Fruit fly (Drosophila melanogaster): ENCODE results near the gene Cpr73D.
A peak's percentile ranks its signal among the peaks of the same experiment; 100 is the strongest.

Cpr73D gene

DNA sequence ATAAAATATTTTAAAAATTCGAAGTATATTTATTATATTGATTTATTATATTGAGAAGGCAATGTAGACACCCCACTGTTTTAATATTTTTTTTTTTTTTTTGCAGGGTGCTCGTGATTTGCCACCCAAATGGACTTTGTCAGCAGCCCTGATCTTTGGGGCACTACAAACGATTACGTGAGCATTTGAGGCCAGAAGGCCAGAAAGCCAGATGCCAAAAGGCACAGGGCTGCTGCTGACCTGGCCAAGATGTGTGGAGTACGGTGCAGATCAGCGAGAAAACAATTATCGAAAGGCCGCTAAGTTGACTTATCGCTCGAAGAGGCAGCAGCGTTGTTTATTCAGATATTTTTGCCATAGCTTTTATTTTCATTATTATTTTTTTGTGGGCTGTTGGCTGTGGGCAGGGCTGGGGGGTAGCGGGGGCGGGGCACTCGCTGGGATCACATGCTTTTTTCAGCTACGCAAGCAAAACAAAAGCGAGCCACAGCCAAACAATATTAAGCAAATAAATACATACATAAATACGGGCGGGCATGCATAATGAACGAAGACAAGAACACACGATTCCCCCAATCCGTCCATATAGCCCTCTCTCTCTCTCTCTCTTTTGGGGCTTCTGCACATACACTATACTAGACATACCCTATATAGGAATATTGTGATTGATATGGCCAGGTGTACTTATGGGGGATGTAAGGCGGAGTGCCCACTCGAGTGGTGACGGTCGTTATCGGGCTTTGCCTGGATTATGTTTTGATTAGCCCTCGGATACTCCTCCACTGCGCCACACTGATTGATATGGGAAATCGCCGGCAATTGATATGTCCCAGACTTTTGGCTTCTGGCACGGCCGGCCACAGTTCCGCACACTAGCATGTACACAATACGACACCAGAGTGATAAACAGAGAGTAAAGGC is 46.0 kb upstream of the Cpr73D start:
- no peak for TF ChIP-seq Abd-B (GFP tag; optimal IDR thresholded peaks at IDR 0.05)
- TF ChIP-seq GATAd (GFP tag; optimal IDR thresholded peaks at IDR 0.05), result no peak
- TF ChIP-seq Jra (GFP tag; optimal IDR thresholded peaks at IDR 0.05), result no peak
- TF ChIP-seq CrebA (GFP tag; optimal IDR thresholded peaks at IDR 0.05; ENCODE audit: borderline replicate concordance), result no peak
- TF ChIP-seq sv (GFP tag; optimal IDR thresholded peaks at IDR 0.05), result no peak
- TF ChIP-seq N (GFP tag; optimal IDR thresholded peaks at IDR 0.05), result no peak
- peak; percentile 41 for TF ChIP-seq OdsH (GFP tag; optimal IDR thresholded peaks at IDR 0.05)
- no peak for TF ChIP-seq psq (GFP tag; optimal IDR thresholded peaks at IDR 0.05)
- TF ChIP-seq CG9705 (GFP tag; optimal IDR thresholded peaks at IDR 0.05), result no peak
- no peak for TF ChIP-seq usp (GFP tag; optimal IDR thresholded peaks at IDR 0.05)
- TF ChIP-seq Hnf4 (GFP tag; optimal IDR thresholded peaks at IDR 0.05), result peak; percentile 22
- TF ChIP-seq Rel (GFP tag; optimal IDR thresholded peaks at IDR 0.05), result no peak
- peak; percentile 77 for TF ChIP-seq Rel (tag; optimal IDR thresholded peaks at IDR 0.05)
- TF ChIP-seq Myc (optimal IDR thresholded peaks at IDR 0.05), result no peak
- no peak for TF ChIP-seq Dif (GFP tag; optimal IDR thresholded peaks at IDR 0.05; ENCODE audit: partially characterized antibody)
- no peak for TF ChIP-seq sage (GFP tag; optimal IDR thresholded peaks at IDR 0.05)
- peak in 1 of 2 experiments; percentile 27 for TF ChIP-seq foxo (GFP tag; optimal IDR thresholded peaks at IDR 0.05)
- TF ChIP-seq rgr (GFP tag; optimal IDR thresholded peaks at IDR 0.05), result peak; percentile 51
- peak; percentile 12 for TF ChIP-seq Vsx2 (GFP tag; optimal IDR thresholded peaks at IDR 0.05; ENCODE audit: partially characterized antibody)
- TF ChIP-seq h (GFP tag; optimal IDR thresholded peaks at IDR 0.05), result peak; percentile 37
- TF ChIP-seq Hr83 (GFP tag; optimal IDR thresholded peaks at IDR 0.05; ENCODE audit: poor library complexity, severe bottlenecking), result peak; percentile 8
- TF ChIP-seq Sp1 (GFP tag; optimal IDR thresholded peaks at IDR 0.05), result peak; percentile 21
- TF ChIP-seq HLH106 (tag; optimal IDR thresholded peaks at IDR 0.05), result peak; percentile 20
- no peak for TF ChIP-seq dsf (GFP tag; optimal IDR thresholded peaks at IDR 0.05; ENCODE audit: borderline replicate concordance)
- no peak for TF ChIP-seq jim (GFP tag; optimal IDR thresholded peaks at IDR 0.05)

- TF ChIP-seq dmrt93B (GFP tag; optimal IDR thresholded peaks at IDR 0.05) (no peak), ey (GFP tag; optimal IDR thresholded peaks at IDR 0.05) (no peak), CG9705 (GFP tag; optimal IDR thresholded peaks at IDR 0.05) (no peak), CrebA (GFP tag; optimal IDR thresholded peaks at IDR 0.05; ENCODE audit: borderline replicate concordance) (no peak), Sp1 (GFP tag; optimal IDR thresholded peaks at IDR 0.05) (no peak), Hr83 (GFP tag; optimal IDR thresholded peaks at IDR 0.05; ENCODE audit: poor library complexity, severe bottlenecking) (peak; percentile 69), Rel (GFP tag; optimal IDR thresholded peaks at IDR 0.05) (peak; percentile 53), Rel (tag; optimal IDR thresholded peaks at IDR 0.05) (peak; percentile 85), fru (GFP tag; optimal IDR thresholded peaks at IDR 0.05) (no peak), Mio (GFP tag; optimal IDR thresholded peaks at IDR 0.05) (no peak), OdsH (GFP tag; optimal IDR thresholded peaks at IDR 0.05) (peak; percentile 10), Vsx2 (GFP tag; optimal IDR thresholded peaks at IDR 0.05; ENCODE audit: partially characterized antibody) (no peak), h (GFP tag; optimal IDR thresholded peaks at IDR 0.05) (no peak)
Observed at dm6 chr3L:17002140-17002849, 44.8 kb upstream of the Cpr73D start.

- no peak for TF ChIP-seq Rel (GFP tag; optimal IDR thresholded peaks at IDR 0.05)
- peak; percentile 0 for TF ChIP-seq Rel (tag; optimal IDR thresholded peaks at IDR 0.05)
- TF ChIP-seq Sp1 (GFP tag; optimal IDR thresholded peaks at IDR 0.05), result no peak
Observed at dm6 chr3L:17001055-17001454, 43.6 kb upstream of the Cpr73D start.

- TF ChIP-seq Rel (GFP tag; optimal IDR thresholded peaks at IDR 0.05) (no peak), Rel (tag; optimal IDR thresholded peaks at IDR 0.05) (peak; percentile 43), Hr78 (GFP tag; optimal IDR thresholded peaks at IDR 0.05) (no peak)
Observed at dm6 chr3L:17000289-17000688, 42.8 kb upstream of the Cpr73D start.
